Worm (Caenorhabditis elegans) whole organism, L1 larva: Measurements from ENCODE around the gene Y58A7A.4.

ENCODE experiments used
- C16A3.4 ChIP-seq: fragments of 150-350 bp; optimal IDR thresholded peaks from 2 replicates; lab custom pipeline; 2014; ENCODE audit warnings: missing biosample characterization, missing genetic modification characterization
- Y116A8C.19 ChIP-seq: sonication (generic microtip); optimal IDR thresholded peaks from 2 replicates; lab custom pipeline; 2016; ENCODE audit warnings: missing compliant biosample characterization, missing genetic modification characterization, borderline replicate concordance
- aly-2 ChIP-seq: fragments of 150-350 bp; optimal IDR thresholded peaks from 2 replicates; lab custom pipeline; 2014; ENCODE audit warnings: missing biosample characterization, missing genetic modification characterization
- blmp-1 ChIP-seq: fragments of 150-350 bp; optimal IDR thresholded peaks from 2 replicates; lab custom pipeline; 2014; ENCODE audit warnings: missing biosample characterization, missing genetic modification characterization
- ceh-82 ChIP-seq, 3 experiments: fragments of 150-350 bp in 1 of 3; sonication (generic microtip) in 2 of 3; optimal IDR thresholded peaks; 2 replicates each; lab custom pipeline; 2014 to 2017; ENCODE audit warnings: missing biosample characterization in 3 of 3, missing genetic modification characterization in 3 of 3
- ceh-90 ChIP-seq: sonication (generic microtip); optimal IDR thresholded peaks from 2 replicates; lab custom pipeline; 2016; ENCODE audit warnings: missing genetic modification characterization, missing compliant biosample characterization
- dpl-1 ChIP-seq, 3 experiments: fragments of 150-350 bp in 2 of 3; sonication (generic microtip) in 1 of 3; optimal IDR thresholded peaks; 2 replicates each; lab custom pipeline; 2014 to 2017; ENCODE audit warnings: missing biosample characterization in 3 of 3, missing genetic modification characterization in 3 of 3, missing genetic modification reagents in 3 of 3
- efl-1 ChIP-seq, 4 experiments: fragments of 150-350 bp; optimal IDR thresholded peaks in 3 of 4; peaks in 1 of 4; 1 replicate in 1 of 4; 2 replicates in 3 of 4; lab custom pipeline; 2014; ENCODE audit warnings: missing biosample characterization in 2 of 4, missing genetic modification characterization in 2 of 4, missing genetic modification reagents in 2 of 4
- fkh-4 ChIP-seq: sonication (generic microtip); optimal IDR thresholded peaks from 2 replicates; lab custom pipeline; 2016; ENCODE audit warnings: missing compliant biosample characterization, missing genetic modification characterization, borderline replicate concordance
- fkh-8 ChIP-seq: sonication (generic microtip); optimal IDR thresholded peaks from 2 replicates; lab custom pipeline; 2016; ENCODE audit warnings: mild to moderate bottlenecking, missing genetic modification characterization, missing compliant biosample characterization
- isw-1 ChIP-seq: fragments of 200-800 bp; sonication (Bioruptor generic); IDR thresholded peaks from 2 replicates; pipeline ENCODE4 v1.3.6; 2022; ENCODE audit warnings: missing genetic modification characterization, missing compliant biosample characterization
- jun-1 ChIP-seq: fragments of 150-350 bp; optimal IDR thresholded peaks from 2 replicates; lab custom pipeline; 2014; ENCODE audit warnings: missing biosample characterization, missing genetic modification reagents, missing genetic modification characterization
- lin-13 ChIP-seq: fragments of 150-350 bp; optimal IDR thresholded peaks from 2 replicates; lab custom pipeline; 2014; ENCODE audit warnings: missing biosample characterization, missing genetic modification reagents, missing genetic modification characterization
- lin-14 ChIP-seq: fragments of 200-800 bp; sonication (Bioruptor generic); optimal IDR thresholded peaks from 2 replicates; lab custom pipeline; 2018; ENCODE audit warnings: mild to moderate bottlenecking, missing genetic modification characterization, moderate library complexity, missing compliant biosample characterization
- lin-35 ChIP-seq, 2 experiments: fragments of 150-350 bp; optimal IDR thresholded peaks; 2 replicates each; lab custom pipeline; 2014; ENCODE audit warnings: missing biosample characterization in 2 of 2, missing genetic modification characterization in 2 of 2, missing genetic modification reagents in 2 of 2
- lsy-2 ChIP-seq, 2 experiments: fragments of 150-350 bp; optimal IDR thresholded peaks; 2 replicates each; lab custom pipeline; 2014; ENCODE audit warnings: missing biosample characterization in 2 of 2, missing genetic modification characterization in 2 of 2
- mdl-1 ChIP-seq, 2 experiments: fragments of 150-350 bp; optimal IDR thresholded peaks; 2 replicates each; lab custom pipeline; 2014 to 2017; ENCODE audit warnings: missing biosample characterization in 2 of 2, missing genetic modification characterization in 2 of 2, inconsistent platforms in 1 of 2
- mep-1 ChIP-seq: fragments of 150-350 bp; optimal IDR thresholded peaks from 2 replicates; lab custom pipeline; 2014; ENCODE audit warnings: missing biosample characterization, missing genetic modification characterization
- nhr-11 ChIP-seq: fragments of 150-350 bp; optimal IDR thresholded peaks from 2 replicates; lab custom pipeline; 2014; ENCODE audit warnings: missing biosample characterization, missing genetic modification characterization
- nhr-20 ChIP-seq: sonication (generic microtip); optimal IDR thresholded peaks from 2 replicates; lab custom pipeline; 2016; ENCODE audit warnings: mild to moderate bottlenecking, missing genetic modification characterization, missing compliant biosample characterization
- nhr-237 ChIP-seq: fragments of 150-350 bp; optimal IDR thresholded peaks from 2 replicates; lab custom pipeline; 2014; ENCODE audit warnings: missing biosample characterization, missing genetic modification characterization
- nhr-47 ChIP-seq: sonication (generic microtip); optimal IDR thresholded peaks from 2 replicates; lab custom pipeline; 2016; ENCODE audit warnings: mild to moderate bottlenecking, missing genetic modification characterization, moderate library complexity, missing compliant biosample characterization
- nhr-76 ChIP-seq: sonication (generic microtip); optimal IDR thresholded peaks from 2 replicates; lab custom pipeline; 2017; ENCODE audit warnings: missing biosample characterization, missing genetic modification characterization
- nhr-85 ChIP-seq: sonication (generic microtip); peaks from one replicate; lab custom pipeline; 2016; ENCODE audit warnings: missing genetic modification characterization, inconsistent platforms, missing compliant biosample characterization
- nhr-90 ChIP-seq: sonication (generic microtip); optimal IDR thresholded peaks from 2 replicates; lab custom pipeline; 2016; ENCODE audit warnings: mild to moderate bottlenecking, missing genetic modification characterization, missing compliant biosample characterization; ENCODE audit not compliant: poor library complexity
- rnt-1 ChIP-seq: sonication (generic microtip); optimal IDR thresholded peaks from 2 replicates; lab custom pipeline; 2016; ENCODE audit warnings: mild to moderate bottlenecking, missing genetic modification characterization, moderate library complexity, missing compliant biosample characterization
- skn-1 ChIP-seq: fragments of 150-350 bp; optimal IDR thresholded peaks from 2 replicates; lab custom pipeline; 2014; ENCODE audit warnings: missing biosample characterization, missing genetic modification characterization
- snpc-4 ChIP-seq: fragments of 150-350 bp; optimal IDR thresholded peaks from 2 replicates; lab custom pipeline; 2014; ENCODE audit warnings: missing biosample characterization, missing genetic modification characterization
- swsn-7 ChIP-seq: sonication (generic microtip); optimal IDR thresholded peaks from 2 replicates; lab custom pipeline; 2016; ENCODE audit warnings: missing genetic modification characterization, missing compliant biosample characterization
- xbp-1 ChIP-seq: sonication (generic microtip); optimal IDR thresholded peaks from 2 replicates; lab custom pipeline; 2016; ENCODE audit warnings: missing genetic modification characterization, missing compliant biosample characterization
- zag-1 ChIP-seq: fragments of 150-350 bp; optimal IDR thresholded peaks from 2 replicates; lab custom pipeline; 2014; ENCODE audit warnings: missing biosample characterization, missing genetic modification characterization
- zip-4 ChIP-seq: fragments of 200-800 bp; sonication (Bioruptor generic); optimal IDR thresholded peaks from 2 replicates; lab custom pipeline; 2018; ENCODE audit warnings: mild to moderate bottlenecking, missing genetic modification characterization, moderate library complexity, missing compliant biosample characterization
- ztf-11 ChIP-seq, 2 experiments: sonication (generic microtip); optimal IDR thresholded peaks; 2 replicates each; lab custom pipeline; 2016 to 2017; ENCODE audit warnings: missing genetic modification characterization in 2 of 2, missing biosample characterization in 1 of 2, missing compliant biosample characterization in 1 of 2
- ztf-4 ChIP-seq: fragments of 150-350 bp; optimal IDR thresholded peaks from 2 replicates; lab custom pipeline; 2014; ENCODE audit warnings: missing biosample characterization, missing genetic modification characterization

Y58A7A.4 gene

DNA sequence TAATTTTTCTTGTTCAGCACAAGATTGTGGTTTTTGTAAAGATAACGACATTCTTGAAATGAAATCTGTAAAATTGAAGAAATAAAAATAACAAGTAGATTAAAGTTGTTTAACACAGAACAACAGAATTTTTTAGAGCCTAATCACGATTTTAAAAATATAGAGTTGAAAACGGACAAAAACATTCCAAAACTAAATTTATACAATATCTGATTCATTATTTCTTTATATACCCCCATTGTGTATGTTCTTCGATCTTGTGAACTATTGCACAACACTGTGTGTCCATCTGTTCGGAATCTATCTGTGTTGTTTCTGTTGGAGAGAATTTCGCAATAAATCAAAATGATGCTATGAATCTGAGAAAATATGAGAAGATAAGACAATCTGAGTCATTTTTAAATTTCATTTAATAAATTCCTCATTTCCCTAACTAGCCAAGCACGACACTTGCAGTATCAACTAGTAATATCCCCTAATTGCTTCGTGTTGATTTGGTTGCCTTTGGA lies at the start of gene Y58A7A.4:
Gene Y58A7A.4, minus strand, starts transcription at position 51 of the 509 bp plus-strand sequence.
- TF ChIP-seq skn-1 (tag; lab: Kevin White, UChicago) (peak; percentile 64), efl-1 (optimal IDR thresholded peaks at IDR 0.05; lab: Kevin White, UChicago) (no peak), efl-1 (GFP tag; optimal IDR thresholded peaks at IDR 0.05 in 1 of 2; lab: Kevin White, UChicago) (peak in 1 of 2 experiments; percentile 26), aly-2 (tag; lab: Kevin White, UChicago) (no peak), Y116A8C.19 (tag; lab: Kevin White, UChicago) (no peak), ztf-11 (tag; optimal IDR thresholded peaks at IDR 0.05; lab: Kevin White, UChicago) (no peak), xbp-1 (tag; lab: Kevin White, UChicago) (no peak), lin-13 (GFP tag; lab: Kevin White, UChicago) (no peak), blmp-1 (no peak), lsy-2 (tag; optimal IDR thresholded peaks at IDR 0.05; lab: Kevin White, UChicago) (peak in 1 of 2 experiments; percentile 30)

DNA sequence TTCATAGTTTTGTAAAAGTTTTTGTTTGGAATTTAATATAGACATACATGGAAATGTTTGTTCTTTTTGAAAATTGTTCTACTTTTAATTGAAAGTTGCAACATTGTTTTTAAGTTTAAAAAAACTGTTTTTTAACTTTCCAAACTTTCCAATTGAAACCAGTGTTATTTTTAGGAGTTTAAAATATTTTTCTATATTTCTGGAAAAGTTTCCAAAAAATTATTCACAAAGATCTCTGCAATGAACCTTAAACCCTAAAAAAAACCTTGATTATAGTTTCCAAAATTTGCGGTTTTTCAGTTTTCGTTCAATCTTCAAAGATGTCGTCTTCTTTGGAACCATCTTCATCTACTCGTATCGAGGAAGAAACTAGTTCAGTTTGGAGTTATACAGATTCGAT lies 47.6 kb upstream of the Y58A7A.4 start, which contains the start of gene F14F9.4:
Gene F14F9.4, plus strand, starts transcription at position 301 of the 400 bp plus-strand sequence.
- no peak for TF ChIP-seq efl-1 (optimal IDR thresholded peaks at IDR 0.05; lab: Kevin White, UChicago)
- no peak for TF ChIP-seq efl-1 (GFP tag; optimal IDR thresholded peaks at IDR 0.05 in 1 of 2; lab: Kevin White, UChicago)
- no peak for TF ChIP-seq nhr-90 (tag; lab: Kevin White, UChicago)
- TF ChIP-seq C16A3.4 (tag; lab: Kevin White, UChicago): no peak
- no peak for TF ChIP-seq ceh-90 (tag; lab: Kevin White, UChicago)
- no peak for TF ChIP-seq snpc-4
- no peak for TF ChIP-seq lin-14 (GFP tag; lab: Kevin White, UChicago)
- no peak for TF ChIP-seq nhr-76 (tag; lab: Kevin White, UChicago)
- no peak for TF ChIP-seq mdl-1 (tag; optimal IDR thresholded peaks at IDR 0.05; lab: Kevin White, UChicago)
- no peak for TF ChIP-seq fkh-4 (tag; lab: Kevin White, UChicago)
- no peak for TF ChIP-seq rnt-1 (tag; lab: Kevin White, UChicago)
- TF ChIP-seq zag-1 (tag; lab: Kevin White, UChicago): no peak
- TF ChIP-seq skn-1 (tag; lab: Kevin White, UChicago): no peak

DNA sequence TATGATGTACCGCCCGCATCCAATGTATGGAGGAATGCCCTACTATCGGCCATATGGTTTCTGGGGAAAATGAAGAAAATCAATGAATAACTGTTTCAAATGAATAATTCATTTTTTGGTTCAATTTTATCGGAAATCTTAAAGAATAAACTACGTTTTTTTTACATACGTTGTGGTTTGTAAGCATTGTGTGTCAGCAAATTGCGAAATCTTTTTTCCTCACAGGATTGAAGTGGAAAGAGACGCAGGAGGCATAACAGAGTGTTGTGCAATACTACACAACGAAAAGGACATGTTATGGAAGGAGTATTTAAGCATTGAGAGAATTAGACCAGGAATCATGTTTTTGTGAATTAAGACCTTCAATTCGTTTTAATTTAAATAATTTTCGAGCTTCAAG lies 46.6 kb upstream of the Y58A7A.4 start:
- TF ChIP-seq Y116A8C.19 (tag; lab: Kevin White, UChicago) (no peak), efl-1 (optimal IDR thresholded peaks at IDR 0.05; lab: Kevin White, UChicago) (peak; percentile 38 to 65), efl-1 (GFP tag; optimal IDR thresholded peaks at IDR 0.05 in 1 of 2; lab: Kevin White, UChicago) (peak; percentile 45 to 48), C16A3.4 (tag; lab: Kevin White, UChicago) (peak; percentile 23), lin-35 (GFP tag; optimal IDR thresholded peaks at IDR 0.05; lab: Kevin White, UChicago) (peak; percentile 21 to 42), ztf-4 (no peak), swsn-7 (tag; lab: Kevin White, UChicago) (peak; percentile 11), blmp-1 (peak; percentile 4), mep-1 (tag; lab: Kevin White, UChicago) (peak; percentile 51), nhr-11 (no peak), isw-1 (no peak; the same call in 1 of the 2 replicates), jun-1 (tag; lab: Kevin White, UChicago) (peak; percentile 22), xbp-1 (tag; lab: Kevin White, UChicago) (peak; percentile 17), dpl-1 (GFP tag; optimal IDR thresholded peaks at IDR 0.05; lab: Kevin White, UChicago) (peak in 1 of 3 experiments; percentile 36), lsy-2 (tag; optimal IDR thresholded peaks at IDR 0.05; lab: Kevin White, UChicago) (peak in 1 of 2 experiments; percentile 71), nhr-20 (peak; percentile 32), zip-4 (GFP tag; lab: Kevin White, UChicago) (peak; percentile 68), nhr-237 (tag; lab: Kevin White, UChicago) (peak; percentile 22), ceh-82 (tag; optimal IDR thresholded peaks at IDR 0.05; lab: Kevin White, UChicago) (peak; percentile 51 to 77 (median 55)), ztf-11 (tag; optimal IDR thresholded peaks at IDR 0.05; lab: Kevin White, UChicago) (no peak), skn-1 (tag; lab: Kevin White, UChicago) (peak; percentile 96), nhr-47 (tag; lab: Kevin White, UChicago) (peak; percentile 23), fkh-8 (tag; lab: Kevin White, UChicago) (peak; percentile 34), rnt-1 (tag; lab: Kevin White, UChicago) (peak; percentile 51), nhr-85 (tag; lab: Kevin White, UChicago) (peak; percentile 63)
- TF ChIP-seq, all 84 proteins: peak for 19
